Fruit fly (Drosophila melanogaster) whole organism, embryonic: ENCODE measurements around the gene mRpS11.

Source experiments
- B-H1 ChIP-seq: fragments of 200-800 bp; sonication (Bioruptor generic); IDR thresholded peaks from 3 replicates; pipeline ENCODE4 v1.3.6; 2022; ENCODE audit warnings: missing biosample characterization, missing genetic modification characterization
- C15 ChIP-seq: fragments of 200-800 bp; sonication (Bioruptor generic); IDR thresholded peaks from 3 replicates; pipeline ENCODE4 v1.3.6; 2022; ENCODE audit warnings: missing biosample characterization, missing genetic modification characterization
- CG10147 ChIP-seq: fragments of 200-800 bp; sonication (Bioruptor generic); optimal IDR thresholded peaks from 2 replicates; lab custom pipeline; 2019; ENCODE audit warnings: missing biosample characterization, mild to moderate bottlenecking, missing genetic modification characterization, moderate library complexity
- CG11085 ChIP-seq: fragments of 200-800 bp; sonication (Bioruptor generic); IDR thresholded peaks from 2 replicates; pipeline ENCODE4 v1.3.6; 2022; ENCODE audit warnings: missing biosample characterization, missing genetic modification characterization
- CG11695 ChIP-seq: fragments of 200-800 bp; sonication (Bioruptor generic); IDR thresholded peaks from 3 replicates; pipeline ENCODE4 v1.3.6; 2022; ENCODE audit warnings: missing biosample characterization, missing genetic modification characterization
- CG13287 ChIP-seq: fragments of 200-800 bp; sonication (Bioruptor generic); IDR thresholded peaks from 2 replicates; pipeline ENCODE4 v1.3.6; 2022; ENCODE audit warnings: missing biosample characterization, missing genetic modification characterization; ENCODE audit not compliant: partially characterized antibody
- CG14667 ChIP-seq: fragments of 200-800 bp; sonication (Bioruptor generic); IDR thresholded peaks from 2 replicates; pipeline ENCODE4 v1.3.6; 2022; ENCODE audit warnings: missing biosample characterization, missing genetic modification characterization
- CG14860 ChIP-seq: fragments of 200-800 bp; sonication (Bioruptor generic); IDR thresholded peaks from 3 replicates; pipeline ENCODE4 v1.3.6; 2022; ENCODE audit warnings: missing biosample characterization, missing genetic modification characterization; ENCODE audit not compliant: partially characterized antibody
- CG1647 ChIP-seq: fragments of 200-800 bp; sonication (Bioruptor generic); optimal IDR thresholded peaks from 3 replicates; lab custom pipeline; 2016; ENCODE audit warnings: missing biosample characterization, missing genetic modification characterization
- CG16815 ChIP-seq: fragments of 200-800 bp; sonication (Bioruptor generic); optimal IDR thresholded peaks from 3 replicates; lab custom pipeline; 2017; ENCODE audit warnings: missing biosample characterization, mild to moderate bottlenecking, missing genetic modification characterization
- CG17361 ChIP-seq: fragments of 200-800 bp; sonication (Bioruptor generic); IDR thresholded peaks from 3 replicates; pipeline ENCODE4 v1.3.6; 2022; ENCODE audit warnings: missing biosample characterization, missing genetic modification characterization
- CG17385 ChIP-seq: fragments of 200-800 bp; sonication (Bioruptor generic); optimal IDR thresholded peaks from 3 replicates; lab custom pipeline; 2018; ENCODE audit warnings: missing biosample characterization, mild to moderate bottlenecking, missing genetic modification characterization
- CG17829 ChIP-seq: fragments of 200-800 bp; optimal IDR thresholded peaks from 2 replicates; lab custom pipeline; 2019; ENCODE audit warnings: missing biosample characterization, mild to moderate bottlenecking, missing genetic modification characterization, moderate library complexity
- CG17912 ChIP-seq: fragments of 200-800 bp; sonication (Bioruptor generic); optimal IDR thresholded peaks from 2 replicates; lab custom pipeline; 2018; ENCODE audit warnings: missing biosample characterization, mild to moderate bottlenecking, missing genetic modification characterization
- CG34376 ChIP-seq: fragments of 200-800 bp; sonication (Bioruptor generic); optimal IDR thresholded peaks from 2 replicates; lab custom pipeline; 2018; ENCODE audit warnings: missing biosample characterization, mild to moderate bottlenecking, missing genetic modification characterization
- CG7357 ChIP-seq: fragments of 200-800 bp; sonication (Bioruptor generic); IDR thresholded peaks from 3 replicates; pipeline ENCODE4 v1.3.6; 2022; ENCODE audit warnings: missing biosample characterization, missing genetic modification characterization
- CG7987 ChIP-seq: fragments of 200-800 bp; sonication (Bioruptor generic); optimal IDR thresholded peaks from 2 replicates; lab custom pipeline; 2018; ENCODE audit warnings: missing biosample characterization, mild to moderate bottlenecking, missing genetic modification characterization, moderate library complexity
- CG8290 ChIP-seq, 3 experiments: fragments of 200-800 bp; sonication (Bioruptor generic); optimal IDR thresholded peaks; 2 replicates each; lab custom pipeline; 2016 to 2019; ENCODE audit warnings: missing biosample characterization in 3 of 3, missing genetic modification characterization in 3 of 3, mild to moderate bottlenecking in 2 of 3, moderate library complexity in 1 of 3
- CG9609 ChIP-seq: fragments of 200-800 bp; sonication (Bioruptor generic); optimal IDR thresholded peaks from 3 replicates; lab custom pipeline; 2016; ENCODE audit warnings: missing biosample characterization, missing genetic modification characterization
- CG9797 ChIP-seq: fragments of 200-800 bp; sonication (Bioruptor generic); optimal IDR thresholded peaks from 3 replicates; lab custom pipeline; 2018; ENCODE audit warnings: missing biosample characterization, mild to moderate bottlenecking, missing genetic modification characterization
- D19B ChIP-seq: fragments of 200-800 bp; sonication (Bioruptor generic); optimal IDR thresholded peaks from 2 replicates; lab custom pipeline; 2017; ENCODE audit warnings: missing biosample characterization, mild to moderate bottlenecking, missing genetic modification characterization
- Dbx ChIP-seq: fragments of 200-800 bp; sonication (Bioruptor generic); IDR thresholded peaks from 3 replicates; pipeline ENCODE4 v1.3.6; 2022; ENCODE audit warnings: missing biosample characterization, missing genetic modification characterization
- Dp ChIP-seq: fragments of 200-800 bp; sonication (Bioruptor generic); optimal IDR thresholded peaks from 2 replicates; lab custom pipeline; 2018; ENCODE audit warnings: missing biosample characterization, mild to moderate bottlenecking, missing genetic modification characterization, moderate library complexity
- Elba2 ChIP-seq: fragments of 200-800 bp; sonication (Bioruptor generic); optimal IDR thresholded peaks from 3 replicates; lab custom pipeline; 2016; ENCODE audit warnings: missing biosample characterization, missing genetic modification characterization
- Gug ChIP-seq: fragments of 200-800 bp; sonication (Bioruptor generic); IDR thresholded peaks from 4 replicates; pipeline ENCODE4 v1.3.6; 2022; ENCODE audit warnings: missing biosample characterization, missing genetic modification characterization
- Lhr ChIP-seq: fragments of 200-800 bp; sonication (Bioruptor generic); optimal IDR thresholded peaks from 3 replicates; lab custom pipeline; 2017; ENCODE audit warnings: mild to moderate bottlenecking, missing biosample characterization, missing genetic modification reagents, missing genetic modification characterization
- MESR4 ChIP-seq: fragments of 200-800 bp; sonication (Bioruptor generic); optimal IDR thresholded peaks from 2 replicates; lab custom pipeline; 2018; ENCODE audit warnings: missing biosample characterization, mild to moderate bottlenecking, missing genetic modification characterization, moderate library complexity
- Myb ChIP-seq: fragments of 200-800 bp; sonication (Bioruptor generic); optimal IDR thresholded peaks from 2 replicates; lab custom pipeline; 2016; ENCODE audit warnings: missing biosample characterization, missing genetic modification characterization
- Pdp1 ChIP-seq, 2 experiments: fragments of 200-800 bp; sonication (Bioruptor generic); optimal IDR thresholded peaks; 3 replicates each; lab custom pipeline; 2016; ENCODE audit warnings: missing biosample characterization in 2 of 2, missing genetic modification characterization in 2 of 2, mild to moderate bottlenecking in 1 of 2, moderate library complexity in 1 of 2
- Scr ChIP-seq: fragments of 200-800 bp; sonication (Bioruptor generic); IDR thresholded peaks from 2 replicates; pipeline ENCODE4 v1.3.6; 2022; ENCODE audit warnings: missing biosample characterization, missing genetic modification characterization; ENCODE audit not compliant: partially characterized antibody
- Usf ChIP-seq: fragments of 200-800 bp; sonication (Bioruptor generic); optimal IDR thresholded peaks from 2 replicates; lab custom pipeline; 2017; ENCODE audit warnings: missing genotype, missing biosample characterization, missing genetic modification characterization
- YL-1 ChIP-seq: fragments of 200-800 bp; sonication (Bioruptor generic); optimal IDR thresholded peaks from 3 replicates; lab custom pipeline; 2017; ENCODE audit warnings: missing biosample characterization, mild to moderate bottlenecking, missing genetic modification characterization
- ac ChIP-seq: fragments of 200-800 bp; sonication (Bioruptor generic); optimal IDR thresholded peaks from 3 replicates; lab custom pipeline; 2017; ENCODE audit warnings: missing biosample characterization, mild to moderate bottlenecking, missing genetic modification characterization
- ap ChIP-seq: fragments of 200-800 bp; sonication (Bioruptor generic); IDR thresholded peaks from 2 replicates; pipeline ENCODE4 v1.3.6; 2022; ENCODE audit warnings: missing biosample characterization, missing genetic modification characterization
- bcd ChIP-seq: fragments of 200-800 bp; sonication (Bioruptor generic); optimal IDR thresholded peaks from 2 replicates; lab custom pipeline; 2017; ENCODE audit warnings: missing biosample characterization, mild to moderate bottlenecking, missing genetic modification characterization
- crp ChIP-seq, 2 experiments: fragments of 200-800 bp; sonication (Bioruptor generic); optimal IDR thresholded peaks; 2 replicates in 1 of 2; 3 replicates in 1 of 2; lab custom pipeline; 2017; ENCODE audit warnings: missing biosample characterization in 2 of 2, missing genetic modification characterization in 2 of 2, mild to moderate bottlenecking in 1 of 2, moderate library complexity in 1 of 2
- danr ChIP-seq: fragments of 200-800 bp; sonication (Bioruptor generic); IDR thresholded peaks from 2 replicates; pipeline ENCODE4 v1.3.6; 2022; ENCODE audit warnings: missing biosample characterization, missing genetic modification characterization
- dm ChIP-seq: fragments of 200-800 bp; sonication (Bioruptor generic); optimal IDR thresholded peaks from 3 replicates; lab custom pipeline; 2016; ENCODE audit warnings: missing biosample characterization, missing genetic modification characterization
- gce ChIP-seq: fragments of 200-800 bp; sonication (Bioruptor generic); IDR thresholded peaks from 3 replicates; pipeline ENCODE4 v1.3.6; 2022; ENCODE audit warnings: missing biosample characterization, missing genetic modification characterization
- hbn ChIP-seq: fragments of 200-800 bp; sonication (Bioruptor generic); IDR thresholded peaks from 2 replicates; pipeline ENCODE4 v1.3.6; 2022; ENCODE audit warnings: missing biosample characterization, missing genetic modification characterization; ENCODE audit not compliant: partially characterized antibody
- kay ChIP-seq: fragments of 200-800 bp; sonication (Bioruptor generic); optimal IDR thresholded peaks from 2 replicates; lab custom pipeline; 2016; ENCODE audit warnings: missing biosample characterization, missing genetic modification characterization
- mam ChIP-seq: fragments of 200-800 bp; sonication (Bioruptor generic); optimal IDR thresholded peaks from 3 replicates; lab custom pipeline; 2016; ENCODE audit warnings: missing biosample characterization, missing genetic modification characterization
- mirr ChIP-seq: fragments of 200-800 bp; sonication (Bioruptor generic); optimal IDR thresholded peaks from 3 replicates; lab custom pipeline; 2018; ENCODE audit warnings: missing biosample characterization, mild to moderate bottlenecking, missing genetic modification characterization
- nau ChIP-seq: fragments of 200-800 bp; sonication (Bioruptor generic); optimal IDR thresholded peaks from 3 replicates; lab custom pipeline; 2017; ENCODE audit warnings: missing biosample characterization, mild to moderate bottlenecking, missing genetic modification characterization, missing genetic modification reagents
- oc ChIP-seq: fragments of 200-800 bp; sonication (Bioruptor generic); optimal IDR thresholded peaks from 2 replicates; lab custom pipeline; 2018; ENCODE audit warnings: missing biosample characterization, mild to moderate bottlenecking, missing genetic modification characterization, moderate library complexity
- onecut ChIP-seq: fragments of 200-800 bp; sonication (Bioruptor generic); IDR thresholded peaks from 2 replicates; pipeline ENCODE4 v1.3.6; 2022; ENCODE audit warnings: missing biosample characterization, missing genetic modification characterization
- pita ChIP-seq: fragments of 200-800 bp; sonication (Bioruptor generic); optimal IDR thresholded peaks from 2 replicates; lab custom pipeline; 2017; ENCODE audit warnings: missing biosample characterization, mild to moderate bottlenecking, missing genetic modification characterization
- sd ChIP-seq: fragments of 200-800 bp; sonication (Bioruptor generic); optimal IDR thresholded peaks from 3 replicates; lab custom pipeline; 2018; ENCODE audit warnings: missing biosample characterization, mild to moderate bottlenecking, missing genetic modification characterization, moderate library complexity
- tin ChIP-seq: fragments of 200-800 bp; sonication (Bioruptor generic); optimal IDR thresholded peaks from 3 replicates; lab custom pipeline; 2016; ENCODE audit warnings: missing biosample characterization, missing genetic modification characterization

The mRpS11 gene

dm6 chr3R:17085029-17085807 is 12.7 kb downstream of the mRpS11 start, which contains the start of gene GckIII (continued):
- TF ChIP-seq mirr (no peak), CG9797 (GFP tag; lab: Kevin White, UChicago) (no peak), CG14667 (GFP tag; lab: Robert Waterston, UW) (no peak), mam (GFP tag; lab: Kevin White, UChicago) (no peak), CG8290 (GFP tag; optimal IDR thresholded peaks at IDR 0.05; lab: Kevin White, UChicago) (no peak), CG8290 (tag; optimal IDR thresholded peaks at IDR 0.05; lab: Kevin White, UChicago) (no peak), Elba2 (no peak), YL-1 (GFP tag; lab: Kevin White, UChicago) (peak; percentile 5), Pdp1 (GFP tag; optimal IDR thresholded peaks at IDR 0.05; lab: Kevin White, UChicago) (peak in 1 of 2 experiments; percentile 11), CG34376 (GFP tag; lab: Kevin White, UChicago) (no peak), D19B (GFP tag; lab: Kevin White, UChicago) (no peak), tin (GFP tag; lab: Kevin White, UChicago) (no peak), Dbx (no peak), oc (tag; lab: Kevin White, UChicago) (no peak), nau (GFP tag; lab: Kevin White, UChicago) (no peak), CG11695 (GFP tag; lab: Robert Waterston, UW) (no peak), CG7987 (no peak), danr (GFP tag; lab: Robert Waterston, UW) (no peak), CG17385 (no peak), bcd (GFP tag; lab: Kevin White, UChicago) (no peak), CG10147 (GFP tag; lab: Kevin White, UChicago) (no peak), CG14860 (peak; percentile 83), crp (GFP tag; optimal IDR thresholded peaks at IDR 0.05; lab: Kevin White, UChicago) (peak in 1 of 2 experiments; percentile 79), CG16815 (GFP tag; lab: Kevin White, UChicago) (no peak), Dp (GFP tag; lab: Kevin White, UChicago) (peak; percentile 51), dm (GFP tag; lab: Kevin White, UChicago) (no peak), Lhr (GFP tag; lab: Kevin White, UChicago) (no peak), CG9609 (GFP tag; lab: Kevin White, UChicago) (no peak), Myb (GFP tag; lab: Kevin White, UChicago) (no peak), ac (GFP tag; lab: Kevin White, UChicago) (no peak), pita (GFP tag; lab: Kevin White, UChicago) (no peak), C15 (GFP tag; lab: Robert Waterston, UW) (no peak), Usf (GFP tag; lab: Kevin White, UChicago) (no peak), onecut (GFP tag; lab: Robert Waterston, UW) (no peak), Scr (GFP tag; lab: Robert Waterston, UW) (peak; percentile 89), CG7357 (GFP tag; lab: Robert Waterston, UW) (no peak), ap (no peak), B-H1 (GFP tag; lab: Robert Waterston, UW) (no peak), CG1647 (no peak), CG17912 (GFP tag; lab: Kevin White, UChicago) (no peak), MESR4 (GFP tag; lab: Kevin White, UChicago) (peak; percentile 89), Gug (GFP tag; lab: Robert Waterston, UW) (no peak), kay (GFP tag; lab: Kevin White, UChicago) (no peak), CG17361 (GFP tag; lab: Robert Waterston, UW) (no peak), CG11085 (GFP tag; lab: Robert Waterston, UW) (no peak), hbn (GFP tag; lab: Robert Waterston, UW) (peak; percentile 52), CG17829 (tag; lab: Kevin White, UChicago) (peak; percentile 22), gce (GFP tag; lab: Robert Waterston, UW) (no peak), sd (no peak), CG13287 (GFP tag; lab: Robert Waterston, UW) (peak; percentile 87)
